Fruit fly (Drosophila melanogaster) whole organism, embryonic: ENCODE data around the gene CG11374.

Experiments used
- Atf6 ChIP-seq: fragments of 200-800 bp; sonication (Bioruptor generic); IDR thresholded peaks from 2 replicates; pipeline ENCODE4 v1.3.6; 2022; ENCODE audit warnings: missing biosample characterization, missing genetic modification characterization
- BtbVII ChIP-seq: fragments of 200-800 bp; sonication (Bioruptor generic); optimal IDR thresholded peaks from 3 replicates; lab custom pipeline; 2017; ENCODE audit warnings: missing biosample characterization, mild to moderate bottlenecking, missing genetic modification characterization
- CG10147 ChIP-seq: fragments of 200-800 bp; sonication (Bioruptor generic); optimal IDR thresholded peaks from 2 replicates; lab custom pipeline; 2019; ENCODE audit warnings: missing biosample characterization, mild to moderate bottlenecking, missing genetic modification characterization, moderate library complexity
- CG10543 ChIP-seq: fragments of 200-800 bp; sonication (Bioruptor generic); optimal IDR thresholded peaks from 3 replicates; lab custom pipeline; 2017; ENCODE audit warnings: missing biosample characterization, mild to moderate bottlenecking, missing genetic modification characterization, moderate library complexity
- CG12769 ChIP-seq: fragments of 200-800 bp; sonication (Bioruptor generic); optimal IDR thresholded peaks from 2 replicates; lab custom pipeline; 2019; ENCODE audit warnings: missing biosample characterization, mild to moderate bottlenecking, missing genetic modification characterization, moderate library complexity
- CG13296 ChIP-seq: fragments of 200-800 bp; sonication (Bioruptor generic); optimal IDR thresholded peaks from 3 replicates; lab custom pipeline; 2018; ENCODE audit warnings: missing biosample characterization, mild to moderate bottlenecking, missing genetic modification characterization
- CG13894 ChIP-seq: fragments of 200-800 bp; sonication (Bioruptor generic); optimal IDR thresholded peaks from 3 replicates; lab custom pipeline; 2018; ENCODE audit warnings: missing biosample characterization, mild to moderate bottlenecking, missing genetic modification characterization, moderate library complexity
- CG15011 ChIP-seq: fragments of 200-800 bp; sonication (Bioruptor generic); optimal IDR thresholded peaks from 3 replicates; lab custom pipeline; 2018; ENCODE audit warnings: missing biosample characterization, mild to moderate bottlenecking, missing genetic modification characterization
- CG15479 ChIP-seq: fragments of 200-800 bp; sonication (Bioruptor generic); optimal IDR thresholded peaks from 3 replicates; lab custom pipeline; 2019; ENCODE audit warnings: missing biosample characterization, mild to moderate bottlenecking, missing genetic modification characterization, moderate library complexity
- CG15514 ChIP-seq: fragments of 200-800 bp; sonication (Bioruptor generic); optimal IDR thresholded peaks from 3 replicates; lab custom pipeline; 2017; ENCODE audit warnings: missing biosample characterization, missing genetic modification characterization, mild to moderate bottlenecking, moderate library complexity, missing genetic modification reagents
- CG18599 ChIP-seq: fragments of 200-800 bp; sonication (Bioruptor generic); optimal IDR thresholded peaks from 3 replicates; lab custom pipeline; 2017; ENCODE audit warnings: missing biosample characterization, missing genetic modification characterization, mild to moderate bottlenecking, moderate library complexity, missing genetic modification reagents
- CG2678 ChIP-seq: fragments of 200-800 bp; sonication (Bioruptor generic); optimal IDR thresholded peaks from 3 replicates; lab custom pipeline; 2019; ENCODE audit warnings: missing biosample characterization, mild to moderate bottlenecking, missing genetic modification characterization, moderate library complexity
- CG32532 ChIP-seq: fragments of 200-800 bp; sonication (Bioruptor generic); IDR thresholded peaks from 2 replicates; pipeline ENCODE4 v1.3.6; 2022; ENCODE audit warnings: missing biosample characterization, missing genetic modification characterization
- CG3281 ChIP-seq: fragments of 200-800 bp; sonication (Bioruptor generic); optimal IDR thresholded peaks from 3 replicates; lab custom pipeline; 2017; ENCODE audit warnings: missing biosample characterization, mild to moderate bottlenecking, missing genetic modification characterization
- CG6765 ChIP-seq: fragments of 200-800 bp; sonication (Bioruptor generic); optimal IDR thresholded peaks from 3 replicates; lab custom pipeline; 2017; ENCODE audit warnings: missing biosample characterization, mild to moderate bottlenecking, missing genetic modification characterization
- CG6813 ChIP-seq: fragments of 200-800 bp; sonication (Bioruptor generic); optimal IDR thresholded peaks from 2 replicates; lab custom pipeline; 2017; ENCODE audit warnings: missing biosample characterization, missing genetic modification characterization, mild to moderate bottlenecking, moderate library complexity, missing genetic modification reagents
- CG6854 ChIP-seq: fragments of 200-800 bp; sonication (Bioruptor generic); optimal IDR thresholded peaks from 3 replicates; lab custom pipeline; 2017; ENCODE audit warnings: missing biosample characterization, mild to moderate bottlenecking, missing genetic modification characterization
- CG7372 ChIP-seq: fragments of 200-800 bp; sonication (Bioruptor generic); IDR thresholded peaks from 2 replicates; pipeline ENCODE4 v1.3.6; 2022; ENCODE audit warnings: missing biosample characterization, missing genetic modification characterization
- CG7928 ChIP-seq: fragments of 200-800 bp; sonication (Bioruptor generic); optimal IDR thresholded peaks from 2 replicates; lab custom pipeline; 2017; ENCODE audit warnings: missing biosample characterization, mild to moderate bottlenecking, missing genetic modification characterization
- CG8290 ChIP-seq, 3 experiments: fragments of 200-800 bp; sonication (Bioruptor generic); optimal IDR thresholded peaks; 2 replicates each; lab custom pipeline; 2016 to 2019; ENCODE audit warnings: missing biosample characterization in 3 of 3, missing genetic modification characterization in 3 of 3, mild to moderate bottlenecking in 2 of 3, moderate library complexity in 1 of 3
- CG9932 ChIP-seq: fragments of 200-800 bp; sonication (Bioruptor generic); IDR thresholded peaks from 2 replicates; pipeline ENCODE4 v1.3.6; 2022; ENCODE audit warnings: missing biosample characterization, missing genetic modification characterization
- CTCF ChIP-seq: fragments of 200-800 bp; sonication (Bioruptor generic); optimal IDR thresholded peaks from 2 replicates; lab custom pipeline; 2017; ENCODE audit warnings: missing biosample characterization, mild to moderate bottlenecking, missing genetic modification characterization, moderate library complexity
- D19A ChIP-seq: fragments of 200-800 bp; optimal IDR thresholded peaks from 3 replicates; lab custom pipeline; 2019; ENCODE audit warnings: missing biosample characterization, mild to moderate bottlenecking, missing genetic modification characterization, moderate library complexity
- Fer1 ChIP-seq: fragments of 200-800 bp; sonication (Bioruptor generic); optimal IDR thresholded peaks from 2 replicates; lab custom pipeline; 2017; ENCODE audit warnings: missing biosample characterization, mild to moderate bottlenecking, missing genetic modification characterization
- Fer2 ChIP-seq: fragments of 200-800 bp; sonication (Bioruptor generic); optimal IDR thresholded peaks from 2 replicates; lab custom pipeline; 2018; ENCODE audit warnings: missing biosample characterization, mild to moderate bottlenecking, missing genetic modification characterization, moderate library complexity
- Fer3 ChIP-seq: fragments of 200-800 bp; sonication (Bioruptor generic); optimal IDR thresholded peaks from 2 replicates; lab custom pipeline; 2018; ENCODE audit warnings: missing biosample characterization, mild to moderate bottlenecking, missing genetic modification characterization, moderate library complexity
- GATAe ChIP-seq: fragments of 200-800 bp; sonication (Bioruptor generic); conservative IDR thresholded peaks from 2 replicates; pipeline ENCODE4 v1.3.6; 2022; ENCODE audit warnings: missing biosample characterization, missing genetic modification characterization
- Hmr ChIP-seq: fragments of 200-800 bp; sonication (Bioruptor generic); optimal IDR thresholded peaks from 3 replicates; lab custom pipeline; 2017; ENCODE audit warnings: mild to moderate bottlenecking, missing biosample characterization, missing genetic modification reagents, missing genetic modification characterization
- MBD-R2 ChIP-seq: fragments of 200-800 bp; sonication (Bioruptor generic); IDR thresholded peaks from 2 replicates; pipeline ENCODE4 v1.3.6; 2022; ENCODE audit warnings: missing biosample characterization, missing genetic modification characterization
- Med ChIP-seq: fragments of 200-800 bp; sonication (Bioruptor generic); peaks from one replicate; lab custom pipeline; 2016; ENCODE audit warnings: missing biosample characterization, missing genetic modification characterization, mild to moderate bottlenecking, inconsistent platforms, moderate library complexity
- Meics ChIP-seq: fragments of 200-800 bp; sonication (Bioruptor generic); optimal IDR thresholded peaks from 2 replicates; lab custom pipeline; 2017; ENCODE audit warnings: missing biosample characterization, mild to moderate bottlenecking, missing genetic modification characterization
- PHDP ChIP-seq: fragments of 200-800 bp; sonication (Bioruptor generic); optimal IDR thresholded peaks from 3 replicates; lab custom pipeline; 2018; ENCODE audit warnings: missing biosample characterization, mild to moderate bottlenecking, missing genetic modification characterization, moderate library complexity
- Poxn ChIP-seq: fragments of 200-800 bp; sonication (Bioruptor generic); IDR thresholded peaks from 2 replicates; pipeline ENCODE4 v1.3.6; 2022; ENCODE audit warnings: missing biosample characterization, missing genetic modification characterization
- YL-1 ChIP-seq: fragments of 200-800 bp; sonication (Bioruptor generic); optimal IDR thresholded peaks from 3 replicates; lab custom pipeline; 2017; ENCODE audit warnings: missing biosample characterization, mild to moderate bottlenecking, missing genetic modification characterization
- cwo ChIP-seq: fragments of 200-800 bp; sonication (Bioruptor generic); optimal IDR thresholded peaks from 3 replicates; lab custom pipeline; 2017; ENCODE audit warnings: missing biosample characterization, missing genetic modification characterization, mild to moderate bottlenecking, moderate library complexity, missing genetic modification reagents
- exex ChIP-seq: fragments of 200-800 bp; sonication (Bioruptor generic); optimal IDR thresholded peaks from 4 replicates; lab custom pipeline; 2018; ENCODE audit warnings: missing biosample characterization, mild to moderate bottlenecking, missing genetic modification characterization, moderate library complexity
- gem ChIP-seq: fragments of 200-800 bp; sonication (Bioruptor generic); optimal IDR thresholded peaks from 2 replicates; lab custom pipeline; 2019; ENCODE audit warnings: missing biosample characterization, mild to moderate bottlenecking, missing genetic modification characterization, moderate library complexity
- lab ChIP-seq: fragments of 200-800 bp; sonication (Bioruptor generic); optimal IDR thresholded peaks from 3 replicates; lab custom pipeline; 2017; ENCODE audit warnings: missing biosample characterization, missing genetic modification characterization, mild to moderate bottlenecking, moderate library complexity, missing genetic modification reagents
- mirr ChIP-seq: fragments of 200-800 bp; sonication (Bioruptor generic); optimal IDR thresholded peaks from 3 replicates; lab custom pipeline; 2018; ENCODE audit warnings: missing biosample characterization, mild to moderate bottlenecking, missing genetic modification characterization
- nerfin-1 ChIP-seq: fragments of 200-800 bp; sonication (Bioruptor generic); optimal IDR thresholded peaks from 3 replicates; lab custom pipeline; 2019; ENCODE audit warnings: missing biosample characterization, mild to moderate bottlenecking, missing genetic modification characterization, moderate library complexity
- nmo ChIP-seq: fragments of 200-800 bp; sonication (Bioruptor generic); optimal IDR thresholded peaks from 2 replicates; lab custom pipeline; 2018; ENCODE audit warnings: missing biosample characterization, mild to moderate bottlenecking, missing genetic modification characterization, moderate library complexity
- odd ChIP-seq: fragments of 200-800 bp; sonication (Bioruptor generic); optimal IDR thresholded peaks from 2 replicates; lab custom pipeline; 2017; ENCODE audit warnings: missing biosample characterization, mild to moderate bottlenecking, missing genetic modification characterization
- salm ChIP-seq: fragments of 200-800 bp; sonication (Bioruptor generic); optimal IDR thresholded peaks from 2 replicates; lab custom pipeline; 2018; ENCODE audit warnings: missing biosample characterization, mild to moderate bottlenecking, missing genetic modification characterization
- scrt ChIP-seq: fragments of 200-800 bp; sonication (Bioruptor generic); optimal IDR thresholded peaks from 2 replicates; lab custom pipeline; 2018; ENCODE audit warnings: missing biosample characterization, mild to moderate bottlenecking, missing genetic modification characterization, moderate library complexity
- sd ChIP-seq: fragments of 200-800 bp; sonication (Bioruptor generic); optimal IDR thresholded peaks from 3 replicates; lab custom pipeline; 2018; ENCODE audit warnings: missing biosample characterization, mild to moderate bottlenecking, missing genetic modification characterization, moderate library complexity
- tio ChIP-seq: fragments of 200-800 bp; sonication (Bioruptor generic); optimal IDR thresholded peaks from 2 replicates; lab custom pipeline; 2017; ENCODE audit warnings: missing biosample characterization, missing genetic modification characterization, inconsistent platforms
- zfh2 ChIP-seq: fragments of 200-800 bp; sonication (Bioruptor generic); optimal IDR thresholded peaks from 2 replicates; lab custom pipeline; 2016; ENCODE audit warnings: missing biosample characterization, missing genetic modification characterization

CG11374 gene

DNA sequence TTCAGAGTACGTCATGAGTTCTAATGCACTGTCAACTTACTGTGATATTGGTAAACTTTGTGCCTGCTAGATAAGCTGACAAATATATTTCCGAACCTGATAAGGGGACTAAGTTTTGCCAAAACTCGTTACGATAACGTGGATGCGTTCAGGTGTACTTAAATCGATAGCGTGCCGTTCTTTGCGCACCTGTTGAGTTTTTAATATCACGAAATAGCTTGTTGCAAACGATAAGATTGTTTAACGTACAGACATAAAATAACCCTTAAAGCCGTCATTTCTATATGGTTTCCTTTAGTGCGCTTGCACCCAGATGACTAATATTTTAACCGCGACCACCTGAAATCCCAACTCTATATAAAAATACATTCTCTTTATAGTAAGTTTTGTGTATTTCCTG is 5.9 kb downstream of the CG11374 start (continued):
- peak; percentile 26 for TF ChIP-seq lab (GFP tag; lab: Kevin White, UChicago)
- peak; percentile 82 for TF ChIP-seq mirr (GFP tag; lab: Kevin White, UChicago)
- TF ChIP-seq nmo (GFP tag; lab: Kevin White, UChicago), result no peak
- TF ChIP-seq zfh2 (GFP tag; lab: Kevin White, UChicago), result no peak
- TF ChIP-seq GATAe (GFP tag; lab: Robert Waterston, UW), result peak; percentile 61; the same call in 1 of the 2 replicates
- TF ChIP-seq MBD-R2 (GFP tag; lab: Robert Waterston, UW), result no peak
- TF ChIP-seq, all 482 proteins: peak for 14

DNA sequence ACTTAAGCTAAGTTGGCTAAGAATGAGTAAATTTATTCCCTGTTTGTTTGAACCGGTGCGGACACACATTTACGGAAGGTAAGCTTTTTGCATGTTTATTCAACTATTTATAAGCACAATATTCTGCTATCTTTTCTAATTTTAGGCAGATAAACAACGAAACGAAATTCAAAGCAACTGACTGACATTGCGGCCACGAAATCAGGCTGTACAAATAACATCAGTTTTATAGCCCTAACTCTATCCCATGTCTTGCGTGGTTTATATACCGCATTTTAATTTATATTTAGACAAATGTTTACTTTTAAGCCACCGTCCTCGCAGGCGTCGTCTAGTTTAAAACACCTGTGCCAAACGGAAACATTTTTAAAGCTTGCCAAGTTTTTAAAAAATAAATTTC is 9.0 kb downstream of the CG11374 start:
- TF ChIP-seq Fer3 (tag; lab: Kevin White, UChicago), result peak; percentile 38
- TF ChIP-seq CTCF (GFP tag; lab: Kevin White, UChicago), result no peak
- no peak for TF ChIP-seq D19A (tag; lab: Kevin White, UChicago)
- no peak for TF ChIP-seq gem (tag; lab: Kevin White, UChicago)
- TF ChIP-seq Poxn (GFP tag; lab: Robert Waterston, UW), result no peak
- TF ChIP-seq CG6765 (GFP tag; lab: Kevin White, UChicago), result peak; percentile 39
- TF ChIP-seq lab (GFP tag; lab: Kevin White, UChicago), result peak; percentile 75
- peak; percentile 31 for TF ChIP-seq mirr (GFP tag; lab: Kevin White, UChicago)
- peak; percentile 75 for TF ChIP-seq BtbVII (GFP tag; lab: Kevin White, UChicago)
- peak; percentile 24 for TF ChIP-seq CG13894
- TF ChIP-seq Atf6, result no peak
- TF ChIP-seq CG9932 (GFP tag; lab: Robert Waterston, UW), result no peak
- TF ChIP-seq CG3281 (GFP tag; lab: Kevin White, UChicago), result peak; percentile 58
- peak; percentile 47 for TF ChIP-seq CG12769 (tag; lab: Kevin White, UChicago)
- TF ChIP-seq PHDP, result peak; percentile 44
- TF ChIP-seq CG15479 (GFP tag; lab: Kevin White, UChicago), result no peak
- TF ChIP-seq CG7928 (GFP tag; lab: Kevin White, UChicago), result no peak
- TF ChIP-seq CG10543, result peak; percentile 14
- peak; percentile 64 for TF ChIP-seq Hmr
- TF ChIP-seq CG32532 (GFP tag; lab: Robert Waterston, UW), result no peak
- TF ChIP-seq Fer1 (GFP tag; lab: Kevin White, UChicago), result peak; percentile 68
- no peak for TF ChIP-seq tio (GFP tag; lab: Kevin White, UChicago)
- TF ChIP-seq CG7372 (GFP tag; lab: Robert Waterston, UW), result no peak
- TF ChIP-seq CG2678 (tag; lab: Kevin White, UChicago), result peak; percentile 50
- TF ChIP-seq CG6854, result peak; percentile 22
- peak; percentile 65 for TF ChIP-seq CG18599 (GFP tag; lab: Kevin White, UChicago)
- peak; percentile 38 for TF ChIP-seq exex (tag; lab: Kevin White, UChicago)
- TF ChIP-seq odd (GFP tag; lab: Kevin White, UChicago), result peak; percentile 35
- TF ChIP-seq CG6813 (GFP tag; lab: Kevin White, UChicago), result peak; percentile 27
- peak; percentile 53 for TF ChIP-seq CG13296 (GFP tag; lab: Kevin White, UChicago)
- TF ChIP-seq CG15011 (GFP tag; lab: Kevin White, UChicago), result peak; percentile 24
- TF ChIP-seq CG8290 (GFP tag; optimal IDR thresholded peaks at IDR 0.05; lab: Kevin White, UChicago), result no peak
- TF ChIP-seq CG8290 (tag; optimal IDR thresholded peaks at IDR 0.05; lab: Kevin White, UChicago), result peak in 1 of 2 experiments; percentile 53
- TF ChIP-seq CG10147 (GFP tag; lab: Kevin White, UChicago), result peak; percentile 3
- peak; percentile 1 for TF ChIP-seq sd (tag; lab: Kevin White, UChicago)
- peak; percentile 7 for TF ChIP-seq scrt
- peak; percentile 20 for TF ChIP-seq Fer2 (tag; lab: Kevin White, UChicago)
- no peak for TF ChIP-seq YL-1 (GFP tag; lab: Kevin White, UChicago)
- TF ChIP-seq Meics (GFP tag; lab: Kevin White, UChicago), result peak; percentile 38
- TF ChIP-seq CG15514, result peak; percentile 41
- no peak for TF ChIP-seq nerfin-1 (tag; lab: Kevin White, UChicago)
- TF ChIP-seq cwo, result peak; percentile 8
- TF ChIP-seq Med, result peak; percentile 76
- TF ChIP-seq salm (tag; lab: Kevin White, UChicago), result no peak
